Worm (Caenorhabditis elegans) whole organism, L2 larva: Measurements from ENCODE around the gene catp-6.

Experiments
- C34F6.9 ChIP-seq: fragments of 150-350 bp; optimal IDR thresholded peaks from 2 replicates; lab custom pipeline; 2014; ENCODE audit warnings: missing biosample characterization, missing genetic modification characterization
- F13H6.1 ChIP-seq: sonication (generic microtip); optimal IDR thresholded peaks from 2 replicates; lab custom pipeline; 2016; ENCODE audit warnings: missing genetic modification characterization, missing compliant biosample characterization
- R02D3.7 ChIP-seq: fragments of 150-350 bp; optimal IDR thresholded peaks from 2 replicates; lab custom pipeline; 2014; ENCODE audit warnings: missing biosample characterization, missing genetic modification characterization
- Y55F3AM.14 ChIP-seq: fragments of 200-800 bp; sonication (Bioruptor generic); optimal IDR thresholded peaks from 2 replicates; lab custom pipeline; 2018; ENCODE audit warnings: mild to moderate bottlenecking, missing genetic modification characterization, missing compliant biosample characterization
- ZK546.5 ChIP-seq: sonication (generic microtip); optimal IDR thresholded peaks from 2 replicates; lab custom pipeline; 2017; ENCODE audit warnings: missing biosample characterization, missing genetic modification characterization
- alr-1 ChIP-seq: fragments of 150-350 bp; optimal IDR thresholded peaks from 2 replicates; lab custom pipeline; 2014; ENCODE audit warnings: missing biosample characterization, missing genetic modification characterization
- aly-2 ChIP-seq: fragments of 150-350 bp; optimal IDR thresholded peaks from 2 replicates; lab custom pipeline; 2014; ENCODE audit warnings: missing biosample characterization, missing genetic modification characterization
- blmp-1 ChIP-seq: sonication (generic microtip); optimal IDR thresholded peaks from 2 replicates; lab custom pipeline; 2017; ENCODE audit warnings: missing genetic modification characterization, mild to moderate bottlenecking, missing compliant biosample characterization, antibody characterized with exemption, moderate library complexity; ENCODE audit not compliant: insufficient read depth
- ceh-16 ChIP-seq: fragments of 150-350 bp; optimal IDR thresholded peaks from 2 replicates; lab custom pipeline; 2014; ENCODE audit warnings: missing biosample characterization, missing genetic modification characterization
- ceh-82 ChIP-seq: fragments of 150-350 bp; optimal IDR thresholded peaks from 2 replicates; lab custom pipeline; 2014; ENCODE audit warnings: missing biosample characterization, missing genetic modification characterization
- crh-2 ChIP-seq: sonication (generic microtip); optimal IDR thresholded peaks from 2 replicates; lab custom pipeline; 2017; ENCODE audit warnings: missing biosample characterization, missing genetic modification characterization
- dmd-4 ChIP-seq: sonication (generic microtip); optimal IDR thresholded peaks from 2 replicates; lab custom pipeline; 2017; ENCODE audit warnings: missing biosample characterization, missing genetic modification characterization
- egl-27 ChIP-seq: sonication (generic microtip); optimal IDR thresholded peaks from 3 replicates; lab custom pipeline; 2017; ENCODE audit warnings: missing biosample characterization, missing genetic modification reagents, missing genetic modification characterization
- elt-1 ChIP-seq: fragments of 150-350 bp; optimal IDR thresholded peaks from 2 replicates; lab custom pipeline; 2014; ENCODE audit warnings: missing biosample characterization, missing genetic modification characterization
- elt-3 ChIP-seq: sonication (generic microtip); optimal IDR thresholded peaks from 2 replicates; lab custom pipeline; 2017; ENCODE audit warnings: missing biosample characterization, missing genetic modification characterization
- fos-1 ChIP-seq: fragments of 150-350 bp; optimal IDR thresholded peaks from 2 replicates; lab custom pipeline; 2014; ENCODE audit warnings: missing biosample characterization, missing genetic modification characterization
- gmeb-1 ChIP-seq: fragments of 150-350 bp; optimal IDR thresholded peaks from 2 replicates; lab custom pipeline; 2014; ENCODE audit warnings: missing biosample characterization, missing genetic modification characterization
- lin-11 ChIP-seq: fragments of 150-350 bp; sonication (generic microtip); optimal IDR thresholded peaks from 2 replicates; lab custom pipeline; 2014; ENCODE audit warnings: missing biosample characterization, missing genetic modification characterization, inconsistent platforms, mixed read lengths
- lin-13 ChIP-seq: fragments of 150-350 bp; optimal IDR thresholded peaks from 2 replicates; lab custom pipeline; 2014; ENCODE audit warnings: missing biosample characterization, missing genetic modification reagents, missing genetic modification characterization
- lin-39 ChIP-seq: fragments of 150-350 bp; optimal IDR thresholded peaks from 2 replicates; lab custom pipeline; 2014; ENCODE audit warnings: missing biosample characterization, missing genetic modification reagents, missing genetic modification characterization
- lsy-2 ChIP-seq, 2 experiments: fragments of 150-350 bp in 1 of 2; sonication (generic microtip) in 1 of 2; optimal IDR thresholded peaks; 2 replicates each; lab custom pipeline; 2014 to 2017; ENCODE audit warnings: missing biosample characterization in 2 of 2, missing genetic modification characterization in 2 of 2
- mab-5 ChIP-seq: fragments of 150-350 bp; optimal IDR thresholded peaks from 2 replicates; lab custom pipeline; 2014; ENCODE audit warnings: missing biosample characterization, missing genetic modification characterization
- mbf-1 ChIP-seq: sonication (generic microtip); optimal IDR thresholded peaks from 2 replicates; lab custom pipeline; 2017; ENCODE audit warnings: missing biosample characterization, missing genetic modification characterization
- mdl-1 ChIP-seq, 2 experiments: fragments of 150-350 bp in 1 of 2; sonication (generic microtip) in 1 of 2; optimal IDR thresholded peaks; 2 replicates each; lab custom pipeline; 2017; ENCODE audit warnings: missing biosample characterization in 2 of 2, missing genetic modification characterization in 2 of 2
- nhr-10 ChIP-seq: sonication (generic microtip); optimal IDR thresholded peaks from 2 replicates; lab custom pipeline; 2017; ENCODE audit warnings: missing biosample characterization, missing genetic modification characterization
- nhr-11 ChIP-seq: fragments of 150-350 bp; optimal IDR thresholded peaks from 2 replicates; lab custom pipeline; 2014; ENCODE audit warnings: missing biosample characterization, missing genetic modification characterization
- nhr-12 ChIP-seq: fragments of 150-350 bp; optimal IDR thresholded peaks from 2 replicates; lab custom pipeline; 2014; ENCODE audit warnings: missing biosample characterization, missing genetic modification characterization
- nhr-129 ChIP-seq: fragments of 150-350 bp; optimal IDR thresholded peaks from 2 replicates; lab custom pipeline; 2014; ENCODE audit warnings: missing biosample characterization, missing genetic modification characterization
- nhr-21 ChIP-seq: fragments of 150-350 bp; optimal IDR thresholded peaks from 2 replicates; lab custom pipeline; 2014; ENCODE audit warnings: missing biosample characterization, missing genetic modification characterization
- nhr-23 ChIP-seq: fragments of 150-350 bp; optimal IDR thresholded peaks from 2 replicates; lab custom pipeline; 2014; ENCODE audit warnings: missing biosample characterization, missing genetic modification reagents, missing genetic modification characterization
- nhr-237 ChIP-seq: fragments of 150-350 bp; optimal IDR thresholded peaks from 2 replicates; lab custom pipeline; 2014; ENCODE audit warnings: missing biosample characterization, missing genetic modification characterization
- nhr-25 ChIP-seq: fragments of 150-350 bp; sonication (generic microtip); optimal IDR thresholded peaks from 3 replicates; lab custom pipeline; 2014; ENCODE audit warnings: missing biosample characterization, missing genetic modification characterization
- nhr-6 ChIP-seq: fragments of 150-350 bp; optimal IDR thresholded peaks from 2 replicates; lab custom pipeline; 2014; ENCODE audit warnings: missing biosample characterization, missing genetic modification characterization
- nhr-77 ChIP-seq: fragments of 150-350 bp; optimal IDR thresholded peaks from 2 replicates; lab custom pipeline; 2014; ENCODE audit warnings: missing biosample characterization, missing genetic modification characterization
- sma-3 ChIP-seq: sonication (generic microtip); optimal IDR thresholded peaks from 2 replicates; lab custom pipeline; 2016; ENCODE audit warnings: missing genetic modification reagents, missing genetic modification characterization, missing compliant biosample characterization
- snpc-4 ChIP-seq: fragments of 150-350 bp; optimal IDR thresholded peaks from 2 replicates; lab custom pipeline; 2014; ENCODE audit warnings: missing biosample characterization, missing genetic modification characterization
- unc-39 ChIP-seq: fragments of 150-350 bp; optimal IDR thresholded peaks from 2 replicates; lab custom pipeline; 2014; ENCODE audit warnings: missing biosample characterization, missing genetic modification characterization
- unc-55 ChIP-seq: fragments of 150-350 bp; sonication (generic microtip); optimal IDR thresholded peaks from 3 replicates; lab custom pipeline; 2014; ENCODE audit warnings: missing biosample characterization, missing genetic modification reagents, missing genetic modification characterization
- unc-62 ChIP-seq: fragments of 150-350 bp; optimal IDR thresholded peaks from 2 replicates; lab custom pipeline; 2014; ENCODE audit warnings: missing biosample characterization, missing genetic modification reagents, missing genetic modification characterization
- zag-1 ChIP-seq: fragments of 150-350 bp; optimal IDR thresholded peaks from 2 replicates; lab custom pipeline; 2014; ENCODE audit warnings: missing biosample characterization, missing genetic modification characterization
- ztf-1 ChIP-seq: fragments of 200-800 bp; sonication (Bioruptor generic); conservative IDR thresholded peaks from 2 replicates; pipeline ENCODE4 v1.3.6; 2022; ENCODE audit warnings: missing genetic modification characterization, missing compliant biosample characterization
- ztf-11 ChIP-seq: sonication (generic microtip); optimal IDR thresholded peaks from 2 replicates; lab custom pipeline; 2017; ENCODE audit warnings: missing biosample characterization, missing genetic modification characterization
- ztf-4 ChIP-seq: fragments of 150-350 bp; optimal IDR thresholded peaks from 2 replicates; lab custom pipeline; 2014; ENCODE audit warnings: missing biosample characterization, missing genetic modification characterization

catp-6 gene

DNA sequence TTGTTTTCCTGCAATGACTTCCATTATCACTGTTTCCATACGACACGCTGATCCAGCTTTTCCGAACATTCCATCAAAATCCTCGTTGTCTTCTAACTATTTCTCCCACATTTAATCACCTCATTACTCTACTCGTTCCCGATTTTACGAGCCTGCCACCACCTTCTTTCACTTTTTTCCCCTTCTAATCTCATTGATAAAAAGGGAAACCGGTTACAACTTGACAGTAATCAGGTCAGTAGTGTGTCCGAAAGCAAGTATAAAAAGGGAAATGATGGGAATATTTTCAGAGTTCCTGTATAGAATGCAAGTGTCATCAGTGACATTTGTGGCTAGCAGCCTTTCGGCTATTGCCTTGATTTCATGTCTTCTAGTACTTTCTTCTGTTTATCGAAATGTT is 2.8 kb downstream of the catp-6 start, which contains the start of gene col-123:
Gene col-123 (plus strand): TSS at position 301 of the 400 bp plus-strand sequence.
- no peak for TF ChIP-seq crh-2 (tag; lab: Kevin White, UChicago)
- TF ChIP-seq unc-62 (GFP tag; lab: Kevin White, UChicago) = no peak
- TF ChIP-seq lin-39 (tag; lab: Kevin White, UChicago) = no peak
- TF ChIP-seq ceh-82 (tag; lab: Kevin White, UChicago) = no peak

DNA sequence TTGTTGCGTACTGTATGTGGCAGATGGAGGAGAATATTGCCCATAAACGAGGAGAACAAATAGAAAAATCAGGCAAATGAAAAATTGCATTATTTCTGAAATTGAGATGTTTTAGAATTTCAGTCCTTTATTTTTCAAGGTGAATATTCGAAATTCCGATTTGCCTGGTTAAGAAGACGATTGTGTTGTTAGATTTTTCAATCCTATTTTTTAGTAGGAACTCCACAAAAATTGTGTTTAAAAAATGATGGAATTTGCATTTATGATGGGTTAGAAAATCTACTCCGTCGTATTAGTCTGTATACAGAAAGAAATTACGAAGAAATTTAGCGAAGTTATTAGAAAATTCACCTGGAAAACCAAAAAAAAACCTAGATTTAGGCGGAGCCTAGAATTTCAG is 8.9 kb downstream of the catp-6 start, which contains the start of gene egl-20:
Gene egl-20 (minus strand): TSS at position 101 of the 400 bp plus-strand sequence.
- TF ChIP-seq nhr-77 (no peak), ceh-82 (tag; lab: Kevin White, UChicago) (no peak)

DNA sequence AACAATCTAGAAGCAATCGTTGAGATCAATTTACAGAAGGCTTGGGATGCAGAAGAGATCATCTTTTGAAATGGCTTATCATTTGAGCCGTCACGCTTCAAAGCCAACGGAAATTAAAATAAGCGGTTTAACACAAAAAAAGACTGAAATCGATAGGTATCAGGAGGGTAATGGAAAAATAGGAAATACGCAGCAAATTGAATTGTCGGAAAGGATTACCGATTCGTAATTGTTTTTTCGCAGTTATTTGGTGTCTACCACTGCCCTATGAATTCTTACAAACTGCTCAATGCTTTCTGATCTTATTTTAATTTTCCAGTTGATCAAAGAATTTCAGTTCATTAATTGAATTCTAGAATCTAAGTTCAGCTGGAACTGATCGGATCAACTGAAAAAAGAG is 12.9 kb downstream of the catp-6 start:
- TF ChIP-seq nhr-77 (no peak), aly-2 (tag; lab: Kevin White, UChicago) (no peak), unc-39 (no peak), mab-5 (tag; lab: Kevin White, UChicago) (no peak), nhr-129 (tag; lab: Kevin White, UChicago) (no peak), ZK546.5 (tag; lab: Kevin White, UChicago) (no peak), gmeb-1 (no peak), nhr-21 (no peak), nhr-237 (no peak), nhr-11 (tag; lab: Kevin White, UChicago) (no peak), alr-1 (no peak), nhr-6 (tag; lab: Kevin White, UChicago) (no peak), nhr-25 (tag; lab: Kevin White, UChicago) (no peak), R02D3.7 (tag; lab: Kevin White, UChicago) (no peak), blmp-1 (tag; lab: Kevin White, UChicago) (no peak), unc-55 (GFP tag; lab: Kevin White, UChicago) (no peak), lin-39 (tag; lab: Kevin White, UChicago) (no peak)

DNA sequence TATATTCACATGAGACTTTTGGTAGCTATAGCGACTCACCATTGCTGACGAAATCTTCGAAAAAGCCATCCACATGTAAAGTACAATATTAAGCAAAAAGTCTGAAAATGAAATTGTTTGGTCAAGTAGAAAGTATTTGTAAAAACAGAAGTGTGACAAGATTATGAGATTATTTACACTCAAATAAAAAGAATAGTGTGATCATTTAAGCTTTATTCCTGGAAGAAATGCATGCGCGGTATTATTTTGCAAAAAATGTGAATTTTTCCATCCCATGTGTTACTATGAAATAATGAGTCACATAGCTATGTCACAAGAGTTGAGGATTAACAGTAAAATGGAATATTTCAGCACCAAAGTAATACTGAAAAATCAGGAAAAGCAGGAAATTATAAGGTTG is 13.7 kb downstream of the catp-6 start, which contains the start of gene dct-15:
Gene dct-15 (minus strand): TSS at position 101 of the 400 bp plus-strand sequence.
- no peak for TF ChIP-seq nhr-12 (tag; lab: Kevin White, UChicago)
- TF ChIP-seq ztf-11 = no peak
- TF ChIP-seq R02D3.7 (tag; lab: Kevin White, UChicago) = no peak
- no peak for TF ChIP-seq nhr-21
- no peak for TF ChIP-seq dmd-4
- no peak for TF ChIP-seq lsy-2 (tag; optimal IDR thresholded peaks at IDR 0.05; lab: Kevin White, UChicago)
- TF ChIP-seq mdl-1 (tag; optimal IDR thresholded peaks at IDR 0.05; lab: Kevin White, UChicago) = no peak

DNA sequence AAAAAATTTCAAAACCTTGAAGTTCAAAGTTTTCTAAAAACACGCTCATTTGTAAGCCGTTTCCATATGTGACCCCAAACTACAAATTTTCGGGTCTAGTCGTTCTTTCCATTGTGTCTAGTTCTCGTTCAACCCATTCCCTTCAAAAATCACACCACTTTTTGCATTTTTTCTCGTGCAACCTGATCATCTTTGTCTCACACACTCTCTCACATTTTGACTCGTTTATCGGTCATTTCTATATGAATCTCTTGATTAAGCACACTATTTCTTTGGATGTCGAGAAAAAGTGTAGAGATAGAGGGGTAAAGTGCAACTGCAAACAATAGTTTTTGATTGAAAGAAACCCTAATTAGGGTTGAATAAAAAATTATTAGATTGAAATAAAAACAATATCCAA is 20.8 kb downstream of the catp-6 start:
- TF ChIP-seq ceh-82 (tag; lab: Kevin White, UChicago) (no peak), mab-5 (tag; lab: Kevin White, UChicago) (peak; percentile 16), elt-1 (tag; lab: Kevin White, UChicago) (no peak), nhr-12 (tag; lab: Kevin White, UChicago) (no peak), zag-1 (tag; lab: Kevin White, UChicago) (no peak), snpc-4 (no peak), sma-3 (GFP tag; lab: Kevin White, UChicago) (peak; percentile 60), lin-13 (GFP tag; lab: Kevin White, UChicago) (peak; percentile 51), lsy-2 (tag; optimal IDR thresholded peaks at IDR 0.05; lab: Kevin White, UChicago) (peak in 1 of 2 experiments; percentile 67), mdl-1 (tag; optimal IDR thresholded peaks at IDR 0.05; lab: Kevin White, UChicago) (peak in 1 of 2 experiments; percentile 28), aly-2 (tag; lab: Kevin White, UChicago) (no peak), lin-11 (tag; lab: Kevin White, UChicago) (no peak), nhr-10 (no peak), Y55F3AM.14 (no peak), elt-3 (no peak), nhr-21 (peak; percentile 9), crh-2 (tag; lab: Kevin White, UChicago) (peak; percentile 81), F13H6.1 (tag; lab: Kevin White, UChicago) (peak; percentile 79), unc-62 (GFP tag; lab: Kevin White, UChicago) (no peak), R02D3.7 (tag; lab: Kevin White, UChicago) (no peak), alr-1 (no peak), nhr-23 (tag; lab: Kevin White, UChicago) (no peak), C34F6.9 (tag; lab: Kevin White, UChicago) (peak; percentile 58), nhr-6 (tag; lab: Kevin White, UChicago) (peak; percentile 8), unc-55 (GFP tag; lab: Kevin White, UChicago) (no peak), egl-27 (tag; lab: Kevin White, UChicago) (peak; percentile 22), lin-39 (tag; lab: Kevin White, UChicago) (no peak), nhr-11 (tag; lab: Kevin White, UChicago) (no peak), ZK546.5 (tag; lab: Kevin White, UChicago) (no peak), gmeb-1 (peak; percentile 52), ztf-1 (no peak), ztf-4 (tag; lab: Kevin White, UChicago) (no peak), fos-1 (tag; lab: Kevin White, UChicago) (peak; percentile 85), ztf-11 (no peak), mbf-1 (tag; lab: Kevin White, UChicago) (no peak), ceh-16 (tag; lab: Kevin White, UChicago) (no peak), unc-39 (no peak), nhr-129 (tag; lab: Kevin White, UChicago) (peak; percentile 62)
